Fruit fly (Drosophila melanogaster) whole organism, prepupa: ENCODE measurements around the gene CG45691.
A peak's percentile ranks its signal among the peaks of the same experiment; 100 is the strongest.

Source experiments
- CG10631 ChIP-seq: fragments of 200-800 bp; sonication (Bioruptor generic); optimal IDR thresholded peaks from 2 replicates; lab custom pipeline; 2016; ENCODE audit warnings: missing biosample characterization, missing genetic modification characterization
- CG10669 ChIP-seq: fragments of 200-800 bp; sonication (Bioruptor generic); optimal IDR thresholded peaks from 3 replicates; lab custom pipeline; 2018; ENCODE audit warnings: missing biosample characterization, mild to moderate bottlenecking, missing genetic modification characterization, moderate library complexity
- CG11902 ChIP-seq: fragments of 200-800 bp; sonication (Bioruptor generic); optimal IDR thresholded peaks from 3 replicates; lab custom pipeline; 2016; ENCODE audit warnings: missing biosample characterization, missing genetic modification characterization
- CG15336 ChIP-seq: fragments of 200-800 bp; sonication (Bioruptor generic); IDR thresholded peaks from 2 replicates; pipeline ENCODE4 v1.3.6; 2022; ENCODE audit warnings: missing biosample characterization, missing genetic modification characterization
- CG1621 ChIP-seq: fragments of 200-800 bp; sonication (Bioruptor generic); optimal IDR thresholded peaks from 3 replicates; lab custom pipeline; 2018; ENCODE audit warnings: missing biosample characterization, mild to moderate bottlenecking, missing genetic modification characterization
- CG32006 ChIP-seq: fragments of 200-800 bp; sonication (Bioruptor generic); optimal IDR thresholded peaks from 3 replicates; lab custom pipeline; 2017; ENCODE audit warnings: missing biosample characterization, mild to moderate bottlenecking, missing genetic modification characterization
- CG34406 ChIP-seq: fragments of 200-800 bp; sonication (Bioruptor generic); optimal IDR thresholded peaks from 3 replicates; lab custom pipeline; 2016; ENCODE audit warnings: missing biosample characterization, missing genetic modification characterization
- CG3919 ChIP-seq: fragments of 200-800 bp; sonication (Bioruptor generic); optimal IDR thresholded peaks from 3 replicates; lab custom pipeline; 2016; ENCODE audit warnings: missing biosample characterization, missing genetic modification characterization
- CG4318 ChIP-seq: fragments of 200-800 bp; sonication (Bioruptor generic); optimal IDR thresholded peaks from 3 replicates; lab custom pipeline; 2017; ENCODE audit warnings: missing biosample characterization, mild to moderate bottlenecking, missing genetic modification characterization
- CG6276 ChIP-seq: fragments of 200-800 bp; sonication (Bioruptor generic); optimal IDR thresholded peaks from 2 replicates; lab custom pipeline; 2017; ENCODE audit warnings: missing biosample characterization, mild to moderate bottlenecking, missing genetic modification characterization
- CG6808 ChIP-seq: fragments of 200-800 bp; sonication (Bioruptor generic); optimal IDR thresholded peaks from 3 replicates; lab custom pipeline; 2017; ENCODE audit warnings: missing biosample characterization, missing genetic modification characterization, mild to moderate bottlenecking, moderate library complexity, missing genetic modification reagents
- CG7368 ChIP-seq: fragments of 200-800 bp; sonication (Bioruptor generic); optimal IDR thresholded peaks from 3 replicates; lab custom pipeline; 2016; ENCODE audit warnings: missing biosample characterization, missing genetic modification characterization
- CG8119 ChIP-seq: fragments of 200-800 bp; sonication (Bioruptor generic); IDR thresholded peaks from 3 replicates; pipeline ENCODE4 v1.3.6; 2022; ENCODE audit warnings: missing biosample characterization, missing genetic modification characterization
- CG8632 ChIP-seq: fragments of 200-800 bp; sonication (Bioruptor generic); optimal IDR thresholded peaks from 3 replicates; lab custom pipeline; 2016; ENCODE audit warnings: missing biosample characterization, missing genetic modification characterization
- CG9139 ChIP-seq: fragments of 200-800 bp; sonication (Bioruptor generic); optimal IDR thresholded peaks from 3 replicates; lab custom pipeline; 2017; ENCODE audit warnings: missing biosample characterization, mild to moderate bottlenecking, missing genetic modification characterization
- Eip78C ChIP-seq: fragments of 200-800 bp; sonication (Bioruptor generic); peaks from one replicate; lab custom pipeline; 2016; ENCODE audit warnings: missing biosample characterization, missing genetic modification characterization
- Lpt ChIP-seq: fragments of 200-800 bp; sonication (Bioruptor generic); optimal IDR thresholded peaks from 3 replicates; lab custom pipeline; 2016; ENCODE audit warnings: missing biosample characterization, missing genetic modification characterization
- Smox ChIP-seq: fragments of 200-800 bp; sonication (Bioruptor generic); optimal IDR thresholded peaks from 3 replicates; lab custom pipeline; 2016; ENCODE audit warnings: missing biosample characterization, missing genetic modification characterization
- Sox102F ChIP-seq: fragments of 200-800 bp; sonication (Bioruptor generic); optimal IDR thresholded peaks from 2 replicates; lab custom pipeline; 2016; ENCODE audit warnings: missing biosample characterization, mild to moderate bottlenecking, missing genetic modification characterization
- achi ChIP-seq: fragments of 200-800 bp; sonication (Bioruptor generic); optimal IDR thresholded peaks from 3 replicates; lab custom pipeline; 2016; ENCODE audit warnings: missing biosample characterization, missing genetic modification characterization
- cyc ChIP-seq: fragments of 200-800 bp; sonication (Bioruptor generic); optimal IDR thresholded peaks from 3 replicates; lab custom pipeline; 2016; ENCODE audit warnings: missing biosample characterization, missing genetic modification characterization
- dac ChIP-seq: fragments of 200-800 bp; sonication (Bioruptor generic); optimal IDR thresholded peaks from 2 replicates; lab custom pipeline; 2017; ENCODE audit warnings: missing biosample characterization, mild to moderate bottlenecking, missing genetic modification characterization
- dsx ChIP-seq: fragments of 200-800 bp; optimal IDR thresholded peaks from 3 replicates; lab custom pipeline; 2019; ENCODE audit warnings: missing biosample characterization, mild to moderate bottlenecking, missing genetic modification characterization, moderate library complexity; ENCODE audit not compliant: poor library complexity, severe bottlenecking
- eg ChIP-seq: fragments of 200-800 bp; sonication (Bioruptor generic); IDR thresholded peaks from 3 replicates; pipeline ENCODE4 v1.3.6; 2022; ENCODE audit warnings: missing biosample characterization, missing genetic modification characterization
- esn ChIP-seq: fragments of 200-800 bp; sonication (Bioruptor generic); optimal IDR thresholded peaks from 2 replicates; lab custom pipeline; 2016; ENCODE audit warnings: missing biosample characterization, mild to moderate bottlenecking, missing genetic modification characterization, moderate library complexity
- fd59A ChIP-seq: fragments of 200-800 bp; sonication (Bioruptor generic); optimal IDR thresholded peaks from 2 replicates; lab custom pipeline; 2017; ENCODE audit warnings: missing biosample characterization, mild to moderate bottlenecking, missing genetic modification characterization, missing genetic modification reagents
- fd85E ChIP-seq: fragments of 200-800 bp; sonication (Bioruptor generic); optimal IDR thresholded peaks from 3 replicates; lab custom pipeline; 2016; ENCODE audit warnings: missing biosample characterization, missing genetic modification characterization
- lz ChIP-seq: fragments of 200-800 bp; sonication (Bioruptor generic); optimal IDR thresholded peaks from 3 replicates; lab custom pipeline; 2016; ENCODE audit warnings: missing biosample characterization, missing genetic modification characterization
- net ChIP-seq: fragments of 200-800 bp; sonication (Bioruptor generic); optimal IDR thresholded peaks from 3 replicates; lab custom pipeline; 2016; ENCODE audit warnings: missing biosample characterization, missing genetic modification characterization
- pdm3 ChIP-seq: fragments of 200-800 bp; sonication (Bioruptor generic); optimal IDR thresholded peaks from 3 replicates; lab custom pipeline; 2016; ENCODE audit warnings: missing biosample characterization, missing genetic modification characterization
- salr ChIP-seq, 2 experiments: fragments of 200-800 bp; sonication (Bioruptor generic); optimal IDR thresholded peaks; 3 replicates each; lab custom pipeline; 2016 to 2018; ENCODE audit warnings: missing biosample characterization in 2 of 2, missing genetic modification characterization in 2 of 2, mild to moderate bottlenecking in 1 of 2
- svp ChIP-seq: fragments of 200-800 bp; sonication (Bioruptor generic); peaks from one replicate; lab custom pipeline; 2016; ENCODE audit warnings: missing biosample characterization, missing genetic modification characterization
- topi ChIP-seq: fragments of 200-800 bp; sonication (Bioruptor generic); optimal IDR thresholded peaks from 3 replicates; lab custom pipeline; 2016; ENCODE audit warnings: missing biosample characterization, missing genetic modification characterization
- vri ChIP-seq: fragments of 200-800 bp; sonication (Bioruptor generic); optimal IDR thresholded peaks from 3 replicates; lab custom pipeline; 2016; ENCODE audit warnings: missing biosample characterization, mild to moderate bottlenecking, missing genetic modification characterization

The CG45691 gene

DNA sequence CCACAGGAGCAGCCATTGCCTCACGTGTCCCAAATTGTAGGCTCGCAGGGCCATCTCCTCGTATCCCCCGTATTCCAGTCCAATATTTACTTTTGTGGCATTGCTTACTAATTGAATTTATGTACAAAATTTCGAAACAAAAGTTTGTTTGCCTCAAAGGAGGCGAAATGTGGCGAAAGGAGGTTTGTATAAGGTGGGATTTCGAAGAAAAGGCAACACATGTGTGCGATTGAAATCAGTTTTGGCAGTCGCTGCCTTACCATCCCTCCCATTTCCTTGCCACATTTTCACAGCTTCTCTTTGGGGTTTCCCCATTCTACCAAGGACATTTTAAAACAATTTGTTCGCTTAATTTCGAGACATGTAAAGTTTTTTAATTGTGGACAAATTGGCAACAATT lies at the start of gene CG45691:
Gene CG45691, minus strand, starts transcription at position 101 of the 400 bp plus-strand sequence.
- no peak for TF ChIP-seq CG32006 (GFP tag; lab: Kevin White, UChicago)
- TF ChIP-seq CG7368, result no peak
- TF ChIP-seq fd59A (GFP tag; lab: Kevin White, UChicago), result no peak

DNA sequence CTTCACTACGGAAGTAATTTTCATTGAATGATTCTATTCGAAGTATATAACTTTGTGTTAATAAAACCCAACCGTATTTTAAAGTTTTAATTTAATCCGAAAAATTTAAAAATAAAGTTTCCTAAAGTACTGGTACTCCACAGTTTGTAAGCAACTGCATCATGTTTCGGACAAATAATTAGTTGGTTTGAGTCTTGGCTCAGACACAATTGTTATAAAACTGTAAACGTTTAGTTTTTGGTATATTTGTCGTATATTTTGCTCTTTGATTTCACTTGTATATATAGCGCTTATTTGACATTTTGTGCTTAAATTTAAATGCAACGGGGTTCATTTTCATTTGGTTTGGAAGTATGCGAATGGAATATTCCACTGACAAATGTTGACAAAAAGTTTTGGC lies 48.0 kb upstream of the CG45691 start:
- TF ChIP-seq CG11902 (no peak), Eip78C (GFP tag; lab: Kevin White, UChicago) (peak; percentile 36)

DNA sequence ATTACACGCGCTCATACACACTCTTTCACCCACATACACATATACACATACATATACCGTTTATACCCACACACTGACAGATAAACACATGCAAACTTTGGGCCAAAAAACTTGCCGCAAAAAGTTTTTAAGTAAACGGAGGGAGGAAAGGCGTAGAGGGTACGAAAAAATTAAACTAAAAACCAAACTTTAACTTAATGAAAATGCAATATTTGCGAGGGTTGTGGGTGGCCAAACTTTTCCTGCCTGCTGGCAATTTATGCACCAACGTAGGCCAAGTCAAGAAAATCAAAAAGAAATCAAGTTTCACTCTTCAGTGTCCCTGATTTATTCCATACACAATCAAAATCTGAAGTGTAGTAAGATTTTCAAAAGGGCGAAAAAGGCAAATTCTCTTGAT lies 42.7 kb upstream of the CG45691 start, which contains the start of gene CG31804:
Gene CG31804, plus strand, starts transcription at position 301 of the 400 bp plus-strand sequence.
- TF ChIP-seq CG32006 (GFP tag; lab: Kevin White, UChicago) (no peak), CG8119 (GFP tag; lab: Robert Waterston, UW) (no peak), salr (GFP tag; optimal IDR thresholded peaks at IDR 0.05; lab: Kevin White, UChicago) (no peak), CG1621 (tag; lab: Kevin White, UChicago) (no peak), vri (GFP tag; lab: Kevin White, UChicago) (no peak), Smox (no peak), lz (no peak), fd85E (GFP tag; lab: Kevin White, UChicago) (no peak), dac (GFP tag; lab: Kevin White, UChicago) (no peak), CG34406 (no peak), achi (no peak)

DNA sequence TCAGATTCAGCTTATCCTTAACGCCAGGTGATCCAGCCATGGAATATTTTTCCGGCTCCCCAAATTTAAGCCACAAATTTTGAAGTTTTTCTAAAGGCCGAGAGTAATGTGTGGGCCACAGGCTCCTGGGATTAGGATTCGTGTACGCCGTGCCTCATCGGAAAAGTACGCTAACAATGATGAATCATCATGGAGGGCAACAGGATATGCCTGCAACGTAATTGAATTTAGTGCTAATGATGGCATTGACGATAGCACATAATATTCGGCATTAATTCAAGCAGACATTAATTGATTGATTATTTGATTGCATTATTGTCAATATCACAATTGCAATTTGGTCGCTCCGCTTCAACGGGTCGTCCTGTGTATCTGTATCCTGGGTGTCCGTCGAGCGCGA lies 8.8 kb downstream of the CG45691 start, which contains the start of gene CG34170:
Gene CG34170, minus strand, starts transcription at position 101 of the 400 bp plus-strand sequence.
- TF ChIP-seq CG7368 (no peak), CG4318 (no peak), svp (GFP tag; lab: Kevin White, UChicago) (peak; percentile 30), Sox102F (GFP tag; lab: Kevin White, UChicago) (no peak), CG3919 (GFP tag; lab: Kevin White, UChicago) (no peak), CG9139 (GFP tag; lab: Kevin White, UChicago) (no peak)

DNA sequence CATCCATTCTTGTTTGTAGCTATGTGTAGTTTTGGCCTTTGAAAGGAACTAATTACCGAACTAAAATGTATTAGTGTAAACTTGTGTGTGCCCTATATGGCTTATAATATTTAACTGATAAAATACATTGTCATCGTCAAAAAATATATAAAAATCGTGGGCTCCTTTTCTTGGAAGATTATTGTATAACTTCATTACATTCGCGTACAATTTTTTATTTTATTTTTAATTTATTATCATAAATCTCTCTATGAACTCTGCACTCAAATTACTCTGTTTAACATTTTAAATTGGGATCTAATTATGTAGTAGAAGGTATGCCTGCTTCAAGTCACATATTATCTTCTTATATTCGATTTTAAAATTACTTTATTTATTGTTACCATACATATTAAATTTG lies 28.4 kb downstream of the CG45691 start, which contains the start of gene CG6380:
Gene CG6380, minus strand, starts transcription at position 101 of the 400 bp plus-strand sequence.
- TF ChIP-seq CG6276 (GFP tag; lab: Kevin White, UChicago) (no peak), CG10669 (GFP tag; lab: Kevin White, UChicago) (no peak), CG8119 (GFP tag; lab: Robert Waterston, UW) (no peak)

DNA sequence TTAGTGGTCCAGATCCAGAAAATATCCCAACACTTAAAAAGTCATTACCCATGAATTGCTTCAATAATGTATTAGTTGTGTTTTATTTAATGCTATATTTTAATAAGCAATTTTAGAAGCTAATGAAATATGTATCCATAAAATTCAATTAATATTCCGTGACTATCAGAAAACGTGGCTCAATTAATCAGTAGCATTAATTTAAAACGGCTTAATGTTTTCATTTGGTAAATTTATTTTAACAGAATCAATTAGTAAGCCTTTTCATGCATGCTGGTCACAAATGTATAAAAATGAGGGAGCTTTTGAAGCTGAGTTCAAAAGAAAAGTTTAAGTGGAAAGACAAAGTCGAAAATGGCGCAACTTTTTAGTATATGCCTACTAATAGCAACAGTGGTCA lies 34.6 kb downstream of the CG45691 start, which contains the start of gene CG15140:
Gene CG15140, plus strand, starts transcription at position 301 of the 400 bp plus-strand sequence.
- TF ChIP-seq CG10669 (GFP tag; lab: Kevin White, UChicago), result no peak
- no peak for TF ChIP-seq eg (GFP tag; lab: Robert Waterston, UW)
- no peak for TF ChIP-seq CG8632 (GFP tag; lab: Kevin White, UChicago)
- TF ChIP-seq CG32006 (GFP tag; lab: Kevin White, UChicago), result no peak
- TF ChIP-seq pdm3 (GFP tag; lab: Kevin White, UChicago), result no peak
- no peak for TF ChIP-seq CG3919 (GFP tag; lab: Kevin White, UChicago)
- TF ChIP-seq fd59A (GFP tag; lab: Kevin White, UChicago), result no peak
- no peak for TF ChIP-seq CG6808 (GFP tag; lab: Kevin White, UChicago)
- TF ChIP-seq CG10631, result no peak
- TF ChIP-seq net (GFP tag; lab: Kevin White, UChicago), result no peak
- no peak for TF ChIP-seq CG6276 (GFP tag; lab: Kevin White, UChicago)
- TF ChIP-seq CG15336 (GFP tag; lab: Robert Waterston, UW), result no peak
- no peak for TF ChIP-seq CG34406
- no peak for TF ChIP-seq topi
- TF ChIP-seq fd85E (GFP tag; lab: Kevin White, UChicago), result no peak
- TF ChIP-seq esn (GFP tag; lab: Kevin White, UChicago), result no peak
- no peak for TF ChIP-seq Lpt
- TF ChIP-seq lz, result no peak
- no peak for TF ChIP-seq dsx (GFP tag; lab: Kevin White, UChicago)
- no peak for TF ChIP-seq cyc (GFP tag; lab: Kevin White, UChicago)
